Worm (Caenorhabditis elegans): ENCODE results near the gene srw-109.

- TF ChIP-seq snpc-4 (tag; optimal IDR thresholded peaks at IDR 0.05) (no peak), unc-39 (tag; optimal IDR thresholded peaks at IDR 0.05) (no peak), unc-62 (GFP tag; optimal IDR thresholded peaks at IDR 0.05) (no peak), zag-1 (tag; optimal IDR thresholded peaks at IDR 0.05) (no peak), nhr-28 (tag; optimal IDR thresholded peaks at IDR 0.05) (no peak), ama-1 (optimal IDR thresholded peaks at IDR 0.05) (no peak), mdl-1 (tag; optimal IDR thresholded peaks at IDR 0.05) (no peak), nhr-237 (tag; optimal IDR thresholded peaks at IDR 0.05) (no peak), pha-4 (tag; optimal IDR thresholded peaks at IDR 0.05) (no peak), elt-2 (tag; optimal IDR thresholded peaks at IDR 0.05) (no peak)
These were observed 29.8 kb downstream of the srw-109 start, which contains the start of gene K06H6.4 for ce11 chrV:578977-579376.

All from whole organism, L3 larva.